Worm (Caenorhabditis elegans) whole organism, young adult: Measurements from ENCODE around the gene Y39B6A.34.

Source experiments
- B0336.3 ChIP-seq: fragments of 200-800 bp; sonication (Bioruptor generic); IDR thresholded peaks from 2 replicates; pipeline ENCODE4 v1.3.6; 2022; ENCODE audit warnings: missing genetic modification characterization, missing compliant biosample characterization
- C06A6.2 ChIP-seq: fragments of 200-800 bp; sonication (Bioruptor generic); conservative IDR thresholded peaks from 2 replicates; pipeline ENCODE4 v1.3.6; 2022; ENCODE audit warnings: missing genetic modification characterization, missing compliant biosample characterization
- D2030.7 ChIP-seq: fragments of 200-800 bp; sonication (Bioruptor generic); IDR thresholded peaks from 2 replicates; pipeline ENCODE4 v1.3.6; 2022; ENCODE audit warnings: missing genetic modification reagents, missing genetic modification characterization, missing compliant biosample characterization
- F22D6.2 ChIP-seq: sonication (generic microtip); optimal IDR thresholded peaks from 2 replicates; lab custom pipeline; 2016; ENCODE audit warnings: mild to moderate bottlenecking, missing genetic modification characterization, missing compliant biosample characterization
- F33H1.4 ChIP-seq: fragments of 200-800 bp; sonication (Bioruptor generic); IDR thresholded peaks from 2 replicates; pipeline ENCODE4 v1.3.6; 2022; ENCODE audit warnings: missing genetic modification reagents, missing genetic modification characterization, missing compliant biosample characterization
- F39B2.1 ChIP-seq: fragments of 200-800 bp; sonication (Bioruptor generic); IDR thresholded peaks from 2 replicates; pipeline ENCODE4 v1.3.6; 2022; ENCODE audit warnings: missing genetic modification reagents, missing genetic modification characterization, missing compliant biosample characterization
- F49E8.2 ChIP-seq: sonication (generic microtip); optimal IDR thresholded peaks from 3 replicates; lab custom pipeline; 2017; ENCODE audit warnings: missing genetic modification characterization, mild to moderate bottlenecking, missing compliant biosample characterization, antibody characterized with exemption, moderate library complexity; ENCODE audit not compliant: insufficient read depth
- F57C9.4 ChIP-seq: sonication (generic microtip); optimal IDR thresholded peaks from 2 replicates; lab custom pipeline; 2017; ENCODE audit warnings: mild to moderate bottlenecking, missing genetic modification characterization, missing compliant biosample characterization
- K12H6.12 ChIP-seq: fragments of 200-800 bp; sonication (Bioruptor generic); optimal IDR thresholded peaks from 2 replicates; lab custom pipeline; 2018; ENCODE audit warnings: mild to moderate bottlenecking, missing genetic modification characterization, missing compliant biosample characterization
- Y53G8AR.9 ChIP-seq: fragments of 200-800 bp; sonication (Bioruptor generic); conservative IDR thresholded peaks from 2 replicates; pipeline ENCODE4 v1.3.6; 2022; ENCODE audit warnings: missing genetic modification reagents, missing genetic modification characterization, missing compliant biosample characterization
- Y95B8A.8 ChIP-seq: fragments of 200-800 bp; sonication (Bioruptor generic); IDR thresholded peaks from 2 replicates; pipeline ENCODE4 v1.3.6; 2022; ENCODE audit warnings: missing genetic modification reagents, missing genetic modification characterization, missing compliant biosample characterization
- atf-7 ChIP-seq: sonication (generic microtip); optimal IDR thresholded peaks from 2 replicates; lab custom pipeline; 2017; ENCODE audit warnings: mild to moderate bottlenecking, missing genetic modification characterization, missing compliant biosample characterization
- athp-1 ChIP-seq: sonication (generic microtip); optimal IDR thresholded peaks from 2 replicates; lab custom pipeline; 2017; ENCODE audit warnings: mild to moderate bottlenecking, missing genetic modification characterization, missing compliant biosample characterization
- attf-3 ChIP-seq: fragments of 200-800 bp; sonication (Bioruptor generic); conservative IDR thresholded peaks from 2 replicates; pipeline ENCODE4 v1.3.6; 2022; ENCODE audit warnings: missing genetic modification reagents, missing genetic modification characterization, missing compliant biosample characterization
- attf-5 ChIP-seq: fragments of 200-800 bp; sonication (Bioruptor generic); optimal IDR thresholded peaks from 2 replicates; lab custom pipeline; 2018; ENCODE audit warnings: mild to moderate bottlenecking, missing genetic modification characterization, missing compliant biosample characterization
- bed-1 ChIP-seq: fragments of 200-800 bp; sonication (Bioruptor generic); IDR thresholded peaks from 2 replicates; pipeline ENCODE4 v1.3.6; 2022; ENCODE audit warnings: missing genetic modification reagents, missing genetic modification characterization, missing compliant biosample characterization
- cebp-1 ChIP-seq, 2 experiments: fragments of 200-800 bp in 1 of 2; sonication (Bioruptor generic) in 1 of 2; sonication (generic microtip) in 1 of 2; IDR thresholded peaks in 1 of 2; optimal IDR thresholded peaks in 1 of 2; 2 replicates each; pipeline versions ENCODE4 v1.3.6 to Lab custom; 2017 to 2022; ENCODE audit warnings: missing compliant biosample characterization in 2 of 2, missing genetic modification characterization in 2 of 2, mild to moderate bottlenecking in 1 of 2, missing genetic modification reagents in 1 of 2, moderate library complexity in 1 of 2
- cebp-2 ChIP-seq: fragments of 200-800 bp; sonication (Bioruptor generic); IDR thresholded peaks from 2 replicates; pipeline ENCODE4 v1.3.6; 2022; ENCODE audit warnings: missing genetic modification characterization, missing compliant biosample characterization
- ceh-40 ChIP-seq: fragments of 200-800 bp; sonication (Bioruptor generic); IDR thresholded peaks from 2 replicates; pipeline ENCODE4 v1.3.6; 2022; ENCODE audit warnings: missing genetic modification characterization, missing compliant biosample characterization
- ceh-79 ChIP-seq: sonication (generic microtip); optimal IDR thresholded peaks from 2 replicates; lab custom pipeline; 2017; ENCODE audit warnings: mild to moderate bottlenecking, missing genetic modification characterization, missing compliant biosample characterization
- chd-7 ChIP-seq: sonication (generic microtip); optimal IDR thresholded peaks from 2 replicates; lab custom pipeline; 2016; ENCODE audit warnings: mild to moderate bottlenecking, missing genetic modification characterization, moderate library complexity, missing compliant biosample characterization
- egl-44 ChIP-seq: fragments of 200-800 bp; sonication (Bioruptor generic); IDR thresholded peaks from 2 replicates; pipeline ENCODE4 v1.3.6; 2022; ENCODE audit warnings: missing genetic modification reagents, missing genetic modification characterization, missing compliant biosample characterization
- egrh-3 ChIP-seq: fragments of 200-800 bp; sonication (Bioruptor generic); IDR thresholded peaks from 2 replicates; pipeline ENCODE4 v1.3.6; 2022; ENCODE audit warnings: missing genetic modification reagents, missing genetic modification characterization, missing compliant biosample characterization
- him-1 ChIP-seq: sonication (generic microtip); optimal IDR thresholded peaks from 2 replicates; lab custom pipeline; 2016; ENCODE audit warnings: missing genotype, missing genetic modification reagents, missing genetic modification characterization, missing compliant biosample characterization
- hmg-20 ChIP-seq: fragments of 200-800 bp; sonication (Bioruptor generic); IDR thresholded peaks from 2 replicates; pipeline ENCODE4 v1.3.6; 2022; ENCODE audit warnings: missing genetic modification reagents, missing genetic modification characterization, missing compliant biosample characterization
- hsf-1 ChIP-seq: fragments of 200-800 bp; sonication (Bioruptor generic); IDR thresholded peaks from 2 replicates; pipeline ENCODE4 v1.3.6; 2022; ENCODE audit warnings: missing genetic modification reagents, missing genetic modification characterization, missing compliant biosample characterization
- lag-1 ChIP-seq: fragments of 200-800 bp; sonication (Bioruptor generic); IDR thresholded peaks from 2 replicates; pipeline ENCODE4 v1.3.6; 2022; ENCODE audit warnings: missing genetic modification reagents, missing genetic modification characterization, missing compliant biosample characterization
- let-526 ChIP-seq: fragments of 200-800 bp; sonication (Bioruptor generic); IDR thresholded peaks from 2 replicates; pipeline ENCODE4 v1.3.6; 2022; ENCODE audit warnings: missing genetic modification reagents, missing genetic modification characterization, missing compliant biosample characterization
- lin-40 ChIP-seq: sonication (generic microtip); optimal IDR thresholded peaks from 2 replicates; lab custom pipeline; 2016; ENCODE audit warnings: missing genetic modification characterization, mild to moderate bottlenecking, missing compliant biosample characterization, missing genotype, missing genetic modification reagents
- lir-1 ChIP-seq: fragments of 200-800 bp; sonication (Bioruptor generic); conservative IDR thresholded peaks from 2 replicates; pipeline ENCODE4 v1.3.6; 2022; ENCODE audit warnings: missing genetic modification reagents, missing genetic modification characterization, missing compliant biosample characterization
- lsl-1 ChIP-seq: fragments of 200-800 bp; sonication (Bioruptor generic); optimal IDR thresholded peaks from 2 replicates; lab custom pipeline; 2018; ENCODE audit warnings: mild to moderate bottlenecking, missing genetic modification characterization, moderate library complexity, missing compliant biosample characterization
- lsy-27 ChIP-seq: sonication (generic microtip); optimal IDR thresholded peaks from 2 replicates; lab custom pipeline; 2017; ENCODE audit warnings: missing genetic modification characterization, mild to moderate bottlenecking, missing compliant biosample characterization, antibody characterized with exemption, missing genotype, borderline replicate concordance; ENCODE audit not compliant: insufficient read depth
- madf-3 ChIP-seq: fragments of 200-800 bp; sonication (Bioruptor generic); IDR thresholded peaks from 2 replicates; pipeline ENCODE4 v1.3.6; 2022; ENCODE audit warnings: missing genetic modification reagents, missing genetic modification characterization, missing compliant biosample characterization
- madf-8 ChIP-seq: fragments of 200-800 bp; sonication (Bioruptor generic); conservative IDR thresholded peaks from 2 replicates; pipeline ENCODE4 v1.3.6; 2022; ENCODE audit warnings: missing genetic modification reagents, missing genetic modification characterization, missing compliant biosample characterization
- mel-28 ChIP-seq: sonication (generic microtip); optimal IDR thresholded peaks from 2 replicates; lab custom pipeline; 2016; ENCODE audit warnings: borderline replicate concordance, mild to moderate bottlenecking, missing genetic modification characterization, missing compliant biosample characterization
- mes-4 ChIP-seq: sonication (generic microtip); optimal IDR thresholded peaks from 2 replicates; lab custom pipeline; 2016; ENCODE audit warnings: missing genotype, missing genetic modification characterization, missing compliant biosample characterization
- nfyb-1 ChIP-seq: fragments of 200-800 bp; sonication (Bioruptor generic); IDR thresholded peaks from 2 replicates; pipeline ENCODE4 v1.3.6; 2022; ENCODE audit warnings: missing genetic modification reagents, missing genetic modification characterization, missing compliant biosample characterization
- nhr-120 ChIP-seq: fragments of 200-800 bp; sonication (Bioruptor generic); IDR thresholded peaks from 2 replicates; pipeline ENCODE4 v1.3.6; 2022; ENCODE audit warnings: missing genetic modification characterization, missing compliant biosample characterization
- nhr-27 ChIP-seq: fragments of 200-800 bp; sonication (Bioruptor generic); optimal IDR thresholded peaks from 2 replicates; lab custom pipeline; 2018; ENCODE audit warnings: mild to moderate bottlenecking, missing genetic modification characterization, moderate library complexity, missing compliant biosample characterization
- repo-1 ChIP-seq: sonication (generic microtip); optimal IDR thresholded peaks from 2 replicates; lab custom pipeline; 2017; ENCODE audit warnings: mild to moderate bottlenecking, missing genetic modification characterization, missing compliant biosample characterization
- sdz-38 ChIP-seq: sonication (generic microtip); optimal IDR thresholded peaks from 2 replicates; lab custom pipeline; 2016; ENCODE audit warnings: missing genotype, missing genetic modification characterization, missing compliant biosample characterization
- sea-2 ChIP-seq: fragments of 200-800 bp; sonication (Bioruptor generic); IDR thresholded peaks from 2 replicates; pipeline ENCODE4 v1.3.6; 2022; ENCODE audit warnings: missing genetic modification characterization, missing compliant biosample characterization
- snpc-1.1 ChIP-seq: sonication (generic microtip); optimal IDR thresholded peaks from 2 replicates; lab custom pipeline; 2017; ENCODE audit warnings: missing genetic modification characterization, mild to moderate bottlenecking, missing compliant biosample characterization, antibody characterized with exemption, moderate library complexity, missing genotype, missing genetic modification reagents; ENCODE audit not compliant: insufficient read depth
- snpc-3.4 ChIP-seq: sonication (generic microtip); optimal IDR thresholded peaks from 2 replicates; lab custom pipeline; 2017; ENCODE audit warnings: missing genetic modification characterization, mild to moderate bottlenecking, missing compliant biosample characterization, antibody characterized with exemption, moderate library complexity, missing genotype, missing genetic modification reagents
- sptf-2 ChIP-seq: fragments of 200-800 bp; sonication (Bioruptor generic); optimal IDR thresholded peaks from 2 replicates; lab custom pipeline; 2018; ENCODE audit warnings: mild to moderate bottlenecking, missing genetic modification characterization, missing compliant biosample characterization
- tbp1 ChIP-seq: fragments of 200-800 bp; sonication (Bioruptor generic); optimal IDR thresholded peaks from 2 replicates; lab custom pipeline; 2018; ENCODE audit warnings: mild to moderate bottlenecking, missing genetic modification characterization, missing compliant biosample characterization
- unc-130 ChIP-seq: sonication (generic microtip); optimal IDR thresholded peaks from 2 replicates; lab custom pipeline; 2016; ENCODE audit warnings: missing genetic modification reagents, missing genetic modification characterization, missing compliant biosample characterization
- ztf-3 ChIP-seq: fragments of 200-800 bp; sonication (Bioruptor generic); optimal IDR thresholded peaks from 2 replicates; lab custom pipeline; 2018; ENCODE audit warnings: mild to moderate bottlenecking, missing genetic modification characterization, missing compliant biosample characterization

Y39B6A.34 gene

ce11 chrV:19050438-19050837 lies 49.6 kb downstream of the Y39B6A.34 start, which contains the start of gene asp-1 (continued):
- no peak for TF ChIP-seq egl-44
- TF ChIP-seq him-1 (tag; lab: Kevin White, UChicago), result no peak
- no peak for TF ChIP-seq ceh-40 (GFP tag; lab: Robert Waterston, UW)
- no peak for TF ChIP-seq F57C9.4
- no peak for TF ChIP-seq sea-2
- no peak for TF ChIP-seq let-526 (GFP tag; lab: Robert Waterston, UW)
- no peak for TF ChIP-seq nhr-27 (tag; lab: Kevin White, UChicago)
- TF ChIP-seq mes-4 (tag; lab: Kevin White, UChicago), result no peak
- no peak for TF ChIP-seq K12H6.12
- no peak for TF ChIP-seq lin-40 (tag; lab: Kevin White, UChicago)
- TF ChIP-seq lsl-1 (GFP tag; lab: Kevin White, UChicago), result no peak
- TF ChIP-seq C06A6.2 (GFP tag; lab: Robert Waterston, UW), result peak; percentile 36; the same call in 1 of the 2 replicates
- TF ChIP-seq nfyb-1 (GFP tag; lab: Robert Waterston, UW), result no peak
- TF ChIP-seq hmg-20, result no peak
- no peak for TF ChIP-seq madf-8
- TF ChIP-seq chd-7 (tag; lab: Kevin White, UChicago), result no peak
- no peak for TF ChIP-seq sdz-38 (tag; lab: Kevin White, UChicago)
- no peak for TF ChIP-seq F39B2.1 (GFP tag; lab: Robert Waterston, UW)
- TF ChIP-seq atf-7 (tag; lab: Kevin White, UChicago), result peak; percentile 53
- no peak for TF ChIP-seq ztf-3 (GFP tag; lab: Kevin White, UChicago)
- TF ChIP-seq F49E8.2 (tag; lab: Kevin White, UChicago), result no peak
- TF ChIP-seq bed-1 (GFP tag; lab: Robert Waterston, UW), result no peak
- no peak for TF ChIP-seq lsy-27 (tag; lab: Kevin White, UChicago)
- no peak for TF ChIP-seq tbp1 (GFP tag; lab: Kevin White, UChicago)
- peak; percentile 54; the same call in 1 of the 2 replicates for TF ChIP-seq egrh-3 (GFP tag; lab: Robert Waterston, UW)
- TF ChIP-seq madf-3 (GFP tag; lab: Robert Waterston, UW), result 0 out of 2 replicates have a peak, but pooled peaks have one; percentile 3
- no peak for TF ChIP-seq sptf-2
- peak; percentile 32; the same call in 1 of the 2 replicates for TF ChIP-seq B0336.3 (GFP tag; lab: Robert Waterston, UW)
- TF ChIP-seq cebp-2, result 0 out of 2 replicates have a peak, but pooled peaks have one; percentile 8
- no peak for TF ChIP-seq snpc-1.1
- no peak for TF ChIP-seq F22D6.2 (tag; lab: Kevin White, UChicago)
- TF ChIP-seq nhr-120 (GFP tag; lab: Robert Waterston, UW), result no peak
- TF ChIP-seq hsf-1 (GFP tag; lab: Robert Waterston, UW), result no peak
- TF ChIP-seq lir-1 (GFP tag; lab: Robert Waterston, UW), result no peak
- no peak for TF ChIP-seq attf-5 (GFP tag; lab: Kevin White, UChicago)
- TF ChIP-seq ceh-79, result no peak
- no peak for TF ChIP-seq lag-1 (GFP tag; lab: Robert Waterston, UW)
- no peak for TF ChIP-seq F33H1.4 (GFP tag; lab: Robert Waterston, UW)
- no peak for TF ChIP-seq snpc-3.4 (tag; lab: Kevin White, UChicago)
- no peak for TF ChIP-seq unc-130
- no peak for TF ChIP-seq D2030.7 (GFP tag; lab: Robert Waterston, UW)
- TF ChIP-seq athp-1 (tag; lab: Kevin White, UChicago), result peak; percentile 10
- peak; percentile 52; the same call in 1 of the 2 replicates for TF ChIP-seq Y95B8A.8 (GFP tag; lab: Robert Waterston, UW)
- no peak for TF ChIP-seq attf-3 (GFP tag; lab: Robert Waterston, UW)
- no peak for TF ChIP-seq mel-28 (tag; lab: Kevin White, UChicago)
- no peak for TF ChIP-seq cebp-1 (GFP tag; IDR thresholded peaks at IDR 0.05; lab: Robert Waterston, UW)
- peak; percentile 30 for TF ChIP-seq cebp-1 (tag; optimal IDR thresholded peaks at IDR 0.05; lab: Kevin White, UChicago)
- TF ChIP-seq Y53G8AR.9 (GFP tag; lab: Robert Waterston, UW), result peak; percentile 35; the same call in 1 of the 2 replicates
- TF ChIP-seq repo-1, result no peak
